Worm (Caenorhabditis elegans) whole organism, young adult: ENCODE measurements around the gene T02G5.7.
A peak's percentile ranks its signal among the peaks of the same experiment; 100 is the strongest.

Source experiments
- B0035.1 ChIP-seq: sonication (generic microtip); optimal IDR thresholded peaks from 2 replicates; lab custom pipeline; 2016; ENCODE audit warnings: missing genetic modification characterization, mild to moderate bottlenecking, missing compliant biosample characterization, missing genotype, missing genetic modification reagents
- F22D6.2 ChIP-seq: sonication (generic microtip); optimal IDR thresholded peaks from 2 replicates; lab custom pipeline; 2016; ENCODE audit warnings: mild to moderate bottlenecking, missing genetic modification characterization, missing compliant biosample characterization
- F33H1.4 ChIP-seq: fragments of 200-800 bp; sonication (Bioruptor generic); IDR thresholded peaks from 2 replicates; pipeline ENCODE4 v1.3.6; 2022; ENCODE audit warnings: missing genetic modification reagents, missing genetic modification characterization, missing compliant biosample characterization
- K11D2.4 ChIP-seq: fragments of 200-800 bp; sonication (Bioruptor generic); IDR thresholded peaks from 2 replicates; pipeline ENCODE4 v1.3.6; 2022; ENCODE audit warnings: missing genetic modification reagents, missing genetic modification characterization, missing compliant biosample characterization
- T26A5.8 ChIP-seq: sonication (generic microtip); optimal IDR thresholded peaks from 2 replicates; lab custom pipeline; 2016; ENCODE audit warnings: missing genetic modification characterization, missing compliant biosample characterization
- Y53F4B.3 ChIP-seq: fragments of 200-800 bp; sonication (Bioruptor generic); IDR thresholded peaks from 2 replicates; pipeline ENCODE4 v1.3.6; 2022; ENCODE audit warnings: missing genetic modification reagents, missing genetic modification characterization, missing compliant biosample characterization
- Y79H2A.3 ChIP-seq: fragments of 200-800 bp; sonication (Bioruptor generic); conservative IDR thresholded peaks from 2 replicates; pipeline ENCODE4 v1.3.6; 2022; ENCODE audit warnings: missing genetic modification reagents, missing genetic modification characterization, missing compliant biosample characterization
- Y95B8A.8 ChIP-seq: fragments of 200-800 bp; sonication (Bioruptor generic); IDR thresholded peaks from 2 replicates; pipeline ENCODE4 v1.3.6; 2022; ENCODE audit warnings: missing genetic modification reagents, missing genetic modification characterization, missing compliant biosample characterization
- aptf-2 ChIP-seq: fragments of 200-800 bp; sonication (Bioruptor generic); conservative IDR thresholded peaks from 2 replicates; pipeline ENCODE4 v1.3.6; 2022; ENCODE audit warnings: missing genetic modification reagents, missing genetic modification characterization, missing compliant biosample characterization
- athp-1 ChIP-seq: sonication (generic microtip); optimal IDR thresholded peaks from 2 replicates; lab custom pipeline; 2017; ENCODE audit warnings: mild to moderate bottlenecking, missing genetic modification characterization, missing compliant biosample characterization
- attf-5 ChIP-seq: fragments of 200-800 bp; sonication (Bioruptor generic); optimal IDR thresholded peaks from 2 replicates; lab custom pipeline; 2018; ENCODE audit warnings: mild to moderate bottlenecking, missing genetic modification characterization, missing compliant biosample characterization
- attf-6 ChIP-seq: fragments of 200-800 bp; sonication (Bioruptor generic); IDR thresholded peaks from 2 replicates; pipeline ENCODE4 v1.3.6; 2022; ENCODE audit warnings: missing genetic modification reagents, missing genetic modification characterization, missing compliant biosample characterization
- ccch-3 ChIP-seq: fragments of 200-800 bp; sonication (Bioruptor generic); optimal IDR thresholded peaks from 2 replicates; lab custom pipeline; 2018; ENCODE audit warnings: mild to moderate bottlenecking, missing genetic modification characterization, missing compliant biosample characterization
- cebp-1 ChIP-seq, 2 experiments: fragments of 200-800 bp in 1 of 2; sonication (Bioruptor generic) in 1 of 2; sonication (generic microtip) in 1 of 2; IDR thresholded peaks in 1 of 2; optimal IDR thresholded peaks in 1 of 2; 2 replicates each; pipeline versions ENCODE4 v1.3.6 to Lab custom; 2017 to 2022; ENCODE audit warnings: missing compliant biosample characterization in 2 of 2, missing genetic modification characterization in 2 of 2, mild to moderate bottlenecking in 1 of 2, missing genetic modification reagents in 1 of 2, moderate library complexity in 1 of 2
- ceh-100 ChIP-seq: fragments of 200-800 bp; sonication (Bioruptor generic); IDR thresholded peaks from 2 replicates; pipeline ENCODE4 v1.3.6; 2022; ENCODE audit warnings: missing genetic modification reagents, missing genetic modification characterization, missing compliant biosample characterization
- ceh-27 ChIP-seq: fragments of 200-800 bp; sonication (Bioruptor generic); optimal IDR thresholded peaks from 2 replicates; lab custom pipeline; 2018; ENCODE audit warnings: mild to moderate bottlenecking, missing genetic modification characterization, moderate library complexity, missing compliant biosample characterization
- chd-7 ChIP-seq: sonication (generic microtip); optimal IDR thresholded peaks from 2 replicates; lab custom pipeline; 2016; ENCODE audit warnings: mild to moderate bottlenecking, missing genetic modification characterization, moderate library complexity, missing compliant biosample characterization
- dox-1 ChIP-seq: fragments of 200-800 bp; sonication (Bioruptor generic); IDR thresholded peaks from 2 replicates; pipeline ENCODE4 v1.3.6; 2022; ENCODE audit warnings: missing genetic modification reagents, missing genetic modification characterization, missing compliant biosample characterization
- dpff-1 ChIP-seq: sonication (generic microtip); optimal IDR thresholded peaks from 2 replicates; lab custom pipeline; 2017; ENCODE audit warnings: mild to moderate bottlenecking, missing genetic modification characterization, missing compliant biosample characterization
- dpl-1 ChIP-seq: fragments of 150-350 bp; optimal IDR thresholded peaks from 2 replicates; lab custom pipeline; 2014; ENCODE audit warnings: missing biosample characterization, missing genetic modification reagents, missing genetic modification characterization
- ekl-4 ChIP-seq: fragments of 200-800 bp; sonication (Bioruptor generic); IDR thresholded peaks from 2 replicates; pipeline ENCODE4 v1.3.6; 2022; ENCODE audit warnings: missing genetic modification reagents, missing genetic modification characterization, missing compliant biosample characterization
- ets-4 ChIP-seq: fragments of 200-800 bp; sonication (Bioruptor generic); optimal IDR thresholded peaks from 2 replicates; lab custom pipeline; 2018; ENCODE audit warnings: mild to moderate bottlenecking, missing genetic modification characterization, missing compliant biosample characterization
- gei-17 ChIP-seq: fragments of 200-800 bp; sonication (Bioruptor generic); optimal IDR thresholded peaks from 2 replicates; lab custom pipeline; 2018; ENCODE audit warnings: mild to moderate bottlenecking, missing genetic modification characterization, missing compliant biosample characterization
- hlh-12 ChIP-seq: sonication (generic microtip); optimal IDR thresholded peaks from 2 replicates; lab custom pipeline; 2016; ENCODE audit warnings: missing genetic modification characterization, missing compliant biosample characterization
- hlh-26 ChIP-seq: fragments of 200-800 bp; sonication (Bioruptor generic); conservative IDR thresholded peaks from 2 replicates; pipeline ENCODE4 v1.3.6; 2022; ENCODE audit warnings: missing genetic modification reagents, missing genetic modification characterization, missing compliant biosample characterization
- hmg-1.2 ChIP-seq: fragments of 200-800 bp; sonication (Bioruptor generic); IDR thresholded peaks from 2 replicates; pipeline ENCODE4 v1.3.6; 2022; ENCODE audit warnings: missing genetic modification reagents, missing genetic modification characterization, missing compliant biosample characterization
- hmg-20 ChIP-seq: fragments of 200-800 bp; sonication (Bioruptor generic); IDR thresholded peaks from 2 replicates; pipeline ENCODE4 v1.3.6; 2022; ENCODE audit warnings: missing genetic modification reagents, missing genetic modification characterization, missing compliant biosample characterization
- hrde-1 ChIP-seq: sonication (generic microtip); optimal IDR thresholded peaks from 2 replicates; lab custom pipeline; 2016; ENCODE audit warnings: missing genetic modification characterization, mild to moderate bottlenecking, missing compliant biosample characterization, moderate library complexity, missing genotype, missing genetic modification reagents, borderline replicate concordance
- hsf-1 ChIP-seq: fragments of 200-800 bp; sonication (Bioruptor generic); IDR thresholded peaks from 2 replicates; pipeline ENCODE4 v1.3.6; 2022; ENCODE audit warnings: missing genetic modification reagents, missing genetic modification characterization, missing compliant biosample characterization
- let-526 ChIP-seq: fragments of 200-800 bp; sonication (Bioruptor generic); IDR thresholded peaks from 2 replicates; pipeline ENCODE4 v1.3.6; 2022; ENCODE audit warnings: missing genetic modification reagents, missing genetic modification characterization, missing compliant biosample characterization
- lin-35 ChIP-seq, 3 experiments: fragments of 150-350 bp in 2 of 3; sonication (generic microtip) in 1 of 3; optimal IDR thresholded peaks; 2 replicates each; lab custom pipeline; 2014 to 2018; ENCODE audit warnings: missing biosample characterization in 3 of 3, missing genetic modification characterization in 3 of 3, missing genetic modification reagents in 3 of 3
- lin-40 ChIP-seq: sonication (generic microtip); optimal IDR thresholded peaks from 2 replicates; lab custom pipeline; 2016; ENCODE audit warnings: missing genetic modification characterization, mild to moderate bottlenecking, missing compliant biosample characterization, missing genotype, missing genetic modification reagents
- lin-54 ChIP-seq: fragments of 200-800 bp; sonication (Bioruptor generic); optimal IDR thresholded peaks from 2 replicates; lab custom pipeline; 2018; ENCODE audit warnings: mild to moderate bottlenecking, missing genetic modification characterization, missing compliant biosample characterization
- lsl-1 ChIP-seq: fragments of 200-800 bp; sonication (Bioruptor generic); optimal IDR thresholded peaks from 2 replicates; lab custom pipeline; 2018; ENCODE audit warnings: mild to moderate bottlenecking, missing genetic modification characterization, moderate library complexity, missing compliant biosample characterization
- madf-3 ChIP-seq: fragments of 200-800 bp; sonication (Bioruptor generic); IDR thresholded peaks from 2 replicates; pipeline ENCODE4 v1.3.6; 2022; ENCODE audit warnings: missing genetic modification reagents, missing genetic modification characterization, missing compliant biosample characterization
- madf-6 ChIP-seq: fragments of 200-800 bp; sonication (Bioruptor generic); IDR thresholded peaks from 2 replicates; pipeline ENCODE4 v1.3.6; 2022; ENCODE audit warnings: missing genetic modification reagents, missing genetic modification characterization, missing compliant biosample characterization
- mel-28 ChIP-seq: sonication (generic microtip); optimal IDR thresholded peaks from 2 replicates; lab custom pipeline; 2016; ENCODE audit warnings: borderline replicate concordance, mild to moderate bottlenecking, missing genetic modification characterization, missing compliant biosample characterization
- mes-4 ChIP-seq: sonication (generic microtip); optimal IDR thresholded peaks from 2 replicates; lab custom pipeline; 2016; ENCODE audit warnings: missing genotype, missing genetic modification characterization, missing compliant biosample characterization
- nhr-179 ChIP-seq: sonication (generic microtip); optimal IDR thresholded peaks from 2 replicates; lab custom pipeline; 2016; ENCODE audit warnings: mild to moderate bottlenecking, missing genetic modification characterization, missing compliant biosample characterization
- nhr-80 ChIP-seq: sonication (generic microtip); optimal IDR thresholded peaks from 2 replicates; lab custom pipeline; 2016; ENCODE audit warnings: missing genetic modification characterization, missing compliant biosample characterization
- rcor-1 ChIP-seq: fragments of 200-800 bp; sonication (Bioruptor generic); IDR thresholded peaks from 2 replicates; pipeline ENCODE4 v1.3.6; 2022; ENCODE audit warnings: missing genetic modification reagents, missing genetic modification characterization, missing compliant biosample characterization
- sdz-38 ChIP-seq: sonication (generic microtip); optimal IDR thresholded peaks from 2 replicates; lab custom pipeline; 2016; ENCODE audit warnings: missing genotype, missing genetic modification characterization, missing compliant biosample characterization
- somi-1 ChIP-seq: fragments of 200-800 bp; sonication (Bioruptor generic); optimal IDR thresholded peaks from 2 replicates; lab custom pipeline; 2018; ENCODE audit warnings: mild to moderate bottlenecking, missing genetic modification characterization, missing compliant biosample characterization
- tlf-1 ChIP-seq: fragments of 200-800 bp; sonication (Bioruptor generic); optimal IDR thresholded peaks from 2 replicates; lab custom pipeline; 2018; ENCODE audit warnings: mild to moderate bottlenecking, missing genetic modification characterization, missing compliant biosample characterization
- unc-62 ChIP-seq: fragments of 150-350 bp; optimal IDR thresholded peaks from 2 replicates; lab custom pipeline; 2014; ENCODE audit warnings: missing biosample characterization, missing genetic modification reagents, missing genetic modification characterization
- xnd-1 ChIP-seq: sonication (generic microtip); optimal IDR thresholded peaks from 2 replicates; lab custom pipeline; 2016; ENCODE audit warnings: missing genotype, missing genetic modification reagents, missing genetic modification characterization, missing compliant biosample characterization
- ztf-18 ChIP-seq: sonication (generic microtip); optimal IDR thresholded peaks from 2 replicates; lab custom pipeline; 2016; ENCODE audit warnings: missing genotype, mild to moderate bottlenecking, missing genetic modification characterization, missing compliant biosample characterization
- ztf-28 ChIP-seq: fragments of 200-800 bp; sonication (Bioruptor generic); IDR thresholded peaks from 2 replicates; pipeline ENCODE4 v1.3.6; 2022; ENCODE audit warnings: missing genetic modification reagents, missing genetic modification characterization, missing compliant biosample characterization

The T02G5.7 gene

DNA sequence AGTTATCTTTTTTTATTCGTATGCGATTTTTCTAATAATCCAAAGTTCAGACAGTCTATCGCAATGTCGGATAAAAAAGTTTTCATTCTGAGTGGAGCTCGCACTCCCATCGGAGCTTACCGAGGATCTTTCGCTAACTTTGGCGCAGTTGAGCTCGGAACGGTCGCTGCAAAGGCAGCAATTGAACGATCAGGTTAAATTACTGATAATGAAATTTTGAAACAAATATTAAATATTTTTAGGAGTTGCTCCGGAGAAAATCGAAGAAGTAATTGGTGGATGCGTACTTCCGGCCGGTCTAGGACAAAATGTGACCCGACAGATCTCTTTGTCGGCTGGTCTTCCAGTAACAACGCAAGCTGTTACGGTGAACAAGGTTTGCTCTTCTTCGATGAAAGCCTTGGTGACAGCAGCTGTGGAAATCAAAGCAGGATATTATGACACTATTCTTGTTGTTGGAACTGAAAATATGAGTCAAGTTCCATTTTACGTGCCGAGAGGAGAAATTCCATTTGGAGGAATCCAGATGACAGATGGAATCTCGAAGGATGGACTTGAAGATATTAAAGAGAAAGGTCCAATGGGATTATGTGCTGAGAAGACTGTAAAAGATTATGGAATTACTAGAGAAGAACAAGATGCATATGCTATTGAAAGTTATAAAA lies at the start of gene T02G5.7 (continued):
- TF ChIP-seq mel-28 (tag; lab: Kevin White, UChicago) (no peak), attf-6 (GFP tag; lab: Robert Waterston, UW) (no peak), ztf-28 (GFP tag; lab: Robert Waterston, UW) (no peak), mes-4 (tag; lab: Kevin White, UChicago) (no peak), nhr-80 (tag; lab: Kevin White, UChicago) (no peak), ets-4 (no peak), gei-17 (no peak), hlh-26 (no peak), ceh-100 (GFP tag; lab: Robert Waterston, UW) (no peak; the same call in 1 of the 2 replicates), chd-7 (peak; percentile 21), hmg-20 (no peak), madf-6 (peak; percentile 29; the same call in 1 of the 2 replicates), nhr-179 (tag; lab: Kevin White, UChicago) (no peak), F22D6.2 (tag; lab: Kevin White, UChicago) (no peak), cebp-1 (GFP tag; IDR thresholded peaks at IDR 0.05; lab: Robert Waterston, UW) (no peak), cebp-1 (tag; optimal IDR thresholded peaks at IDR 0.05; lab: Kevin White, UChicago) (peak; percentile 36), sdz-38 (tag; lab: Kevin White, UChicago) (no peak), hsf-1 (no peak), somi-1 (GFP tag; lab: Kevin White, UChicago) (no peak), madf-3 (GFP tag; lab: Robert Waterston, UW) (no peak), let-526 (GFP tag; lab: Robert Waterston, UW) (no peak), ceh-27 (GFP tag; lab: Kevin White, UChicago) (no peak), unc-62 (GFP tag; lab: Kevin White, UChicago) (no peak), lsl-1 (GFP tag; lab: Kevin White, UChicago) (no peak), tlf-1 (GFP tag; lab: Kevin White, UChicago) (no peak), lin-40 (tag; lab: Kevin White, UChicago) (no peak), lin-35 (GFP tag; optimal IDR thresholded peaks at IDR 0.05; lab: Kevin White, UChicago) (peak in 1 of 3 experiments; percentile 3), B0035.1 (tag; lab: Kevin White, UChicago) (no peak), hlh-12 (tag; lab: Kevin White, UChicago) (no peak), Y95B8A.8 (no peak), hrde-1 (tag; lab: Kevin White, UChicago) (no peak), lin-54 (GFP tag; lab: Kevin White, UChicago) (peak; percentile 5), Y53F4B.3 (no peak), attf-5 (GFP tag; lab: Kevin White, UChicago) (no peak), ztf-18 (peak; percentile 15), K11D2.4 (GFP tag; lab: Robert Waterston, UW) (no peak; the same call in 1 of the 2 replicates), T26A5.8 (no peak), Y79H2A.3 (no peak), rcor-1 (GFP tag; lab: Robert Waterston, UW) (no peak), ekl-4 (GFP tag; lab: Robert Waterston, UW) (0 out of 2 replicates have a peak, but pooled peaks have one; percentile 17), dpff-1 (tag; lab: Kevin White, UChicago) (peak; percentile 75), F33H1.4 (no peak), xnd-1 (tag; lab: Kevin White, UChicago) (no peak), hmg-1.2 (GFP tag; lab: Robert Waterston, UW) (no peak; the same call in 1 of the 2 replicates), dox-1 (no peak), ccch-3 (GFP tag; lab: Kevin White, UChicago) (no peak), dpl-1 (GFP tag; lab: Kevin White, UChicago) (no peak), athp-1 (tag; lab: Kevin White, UChicago) (no peak), aptf-2 (GFP tag; lab: Robert Waterston, UW) (no peak)
